Fruit fly (Drosophila melanogaster) whole organism, embryonic: ENCODE data around the gene Acp26Ab.

Experiments
- Asciz ChIP-seq: fragments of 200-800 bp; sonication (Bioruptor generic); optimal IDR thresholded peaks from 2 replicates; lab custom pipeline; 2017; ENCODE audit warnings: missing biosample characterization, mild to moderate bottlenecking, missing genetic modification characterization, missing genetic modification reagents
- CG13894 ChIP-seq: fragments of 200-800 bp; sonication (Bioruptor generic); optimal IDR thresholded peaks from 3 replicates; lab custom pipeline; 2018; ENCODE audit warnings: missing biosample characterization, mild to moderate bottlenecking, missing genetic modification characterization, moderate library complexity
- CG1603 ChIP-seq: fragments of 200-800 bp; sonication (Bioruptor generic); optimal IDR thresholded peaks from 2 replicates; lab custom pipeline; 2019; ENCODE audit warnings: missing biosample characterization, mild to moderate bottlenecking, missing genetic modification characterization, moderate library complexity
- CG1832 ChIP-seq: fragments of 200-800 bp; sonication (Bioruptor generic); optimal IDR thresholded peaks from 2 replicates; lab custom pipeline; 2017; ENCODE audit warnings: missing biosample characterization, mild to moderate bottlenecking, missing genetic modification characterization, inconsistent platforms
- CG8478 ChIP-seq: fragments of >200 bp; optimal IDR thresholded peaks from 2 replicates; lab custom pipeline; 2018
- CTCF ChIP-seq: fragments of 200-800 bp; sonication (Bioruptor generic); optimal IDR thresholded peaks from 2 replicates; lab custom pipeline; 2017; ENCODE audit warnings: missing biosample characterization, mild to moderate bottlenecking, missing genetic modification characterization, moderate library complexity
- Dp ChIP-seq: fragments of 200-800 bp; sonication (Bioruptor generic); optimal IDR thresholded peaks from 2 replicates; lab custom pipeline; 2018; ENCODE audit warnings: missing biosample characterization, mild to moderate bottlenecking, missing genetic modification characterization, moderate library complexity
- Fer1 ChIP-seq: fragments of 200-800 bp; sonication (Bioruptor generic); optimal IDR thresholded peaks from 2 replicates; lab custom pipeline; 2017; ENCODE audit warnings: missing biosample characterization, mild to moderate bottlenecking, missing genetic modification characterization
- corto ChIP-seq: fragments of 200-800 bp; sonication (Bioruptor generic); optimal IDR thresholded peaks from 2 replicates; lab custom pipeline; 2016; ENCODE audit warnings: missing biosample characterization, mild to moderate bottlenecking, missing genetic modification characterization, moderate library complexity
- rib ChIP-seq: fragments of 200-800 bp; sonication (Bioruptor generic); IDR thresholded peaks from 2 replicates; pipeline ENCODE4 v1.3.6; 2022; ENCODE audit warnings: missing biosample characterization, missing genetic modification characterization

DNA sequence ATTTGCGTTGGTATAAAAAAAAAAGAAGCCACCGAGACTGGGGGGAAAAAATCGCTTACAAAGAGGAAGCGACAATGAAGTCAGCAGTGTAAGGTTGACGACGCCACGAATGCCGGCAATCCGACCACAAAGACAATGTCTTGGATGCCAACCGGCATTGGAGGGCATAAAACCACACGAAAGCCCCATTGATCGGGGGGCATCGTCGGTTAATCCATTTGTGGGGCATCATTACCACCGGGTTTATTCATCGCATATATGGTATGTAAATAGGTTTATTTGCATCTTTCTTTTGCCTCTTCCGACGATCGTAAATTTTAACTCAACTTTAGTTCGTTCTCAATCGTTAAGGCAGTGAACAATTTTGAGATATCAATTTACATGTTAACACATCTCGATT is 5.7 kb downstream of the Acp26Ab start:
- TF ChIP-seq rib (GFP tag; lab: Robert Waterston, UW) (no peak), Asciz (GFP tag; lab: Kevin White, UChicago) (no peak), Fer1 (GFP tag; lab: Kevin White, UChicago) (no peak), CG8478 (lab: Kevin White, UChicago) (no peak), CG1603 (tag; lab: Kevin White, UChicago) (no peak), Dp (GFP tag; lab: Kevin White, UChicago) (no peak), CG1832 (no peak), CG13894 (tag; lab: Kevin White, UChicago) (no peak), corto (no peak), CTCF (GFP tag; lab: Kevin White, UChicago) (no peak)
